Worm (Caenorhabditis elegans) whole organism, L2 larva: ENCODE measurements around the gene C54E10.3.

Experiments
- F13H6.1 ChIP-seq: sonication (generic microtip); optimal IDR thresholded peaks from 2 replicates; lab custom pipeline; 2016; ENCODE audit warnings: missing genetic modification characterization, missing compliant biosample characterization
- R02D3.7 ChIP-seq: fragments of 150-350 bp; optimal IDR thresholded peaks from 2 replicates; lab custom pipeline; 2014; ENCODE audit warnings: missing biosample characterization, missing genetic modification characterization
- Y55F3AM.14 ChIP-seq: fragments of 200-800 bp; sonication (Bioruptor generic); optimal IDR thresholded peaks from 2 replicates; lab custom pipeline; 2018; ENCODE audit warnings: mild to moderate bottlenecking, missing genetic modification characterization, missing compliant biosample characterization
- alr-1 ChIP-seq: fragments of 150-350 bp; optimal IDR thresholded peaks from 2 replicates; lab custom pipeline; 2014; ENCODE audit warnings: missing biosample characterization, missing genetic modification characterization
- aly-2 ChIP-seq: fragments of 150-350 bp; optimal IDR thresholded peaks from 2 replicates; lab custom pipeline; 2014; ENCODE audit warnings: missing biosample characterization, missing genetic modification characterization
- ama-1 ChIP-seq: fragments of 150-350 bp; optimal IDR thresholded peaks from 2 replicates; lab custom pipeline; 2018; ENCODE audit warnings: inconsistent platforms
- blmp-1 ChIP-seq: sonication (generic microtip); optimal IDR thresholded peaks from 2 replicates; lab custom pipeline; 2017; ENCODE audit warnings: missing genetic modification characterization, mild to moderate bottlenecking, missing compliant biosample characterization, antibody characterized with exemption, moderate library complexity; ENCODE audit not compliant: insufficient read depth
- ceh-16 ChIP-seq: fragments of 150-350 bp; optimal IDR thresholded peaks from 2 replicates; lab custom pipeline; 2014; ENCODE audit warnings: missing biosample characterization, missing genetic modification characterization
- ceh-82 ChIP-seq: fragments of 150-350 bp; optimal IDR thresholded peaks from 2 replicates; lab custom pipeline; 2014; ENCODE audit warnings: missing biosample characterization, missing genetic modification characterization
- crh-2 ChIP-seq: sonication (generic microtip); optimal IDR thresholded peaks from 2 replicates; lab custom pipeline; 2017; ENCODE audit warnings: missing biosample characterization, missing genetic modification characterization
- dmd-4 ChIP-seq: sonication (generic microtip); optimal IDR thresholded peaks from 2 replicates; lab custom pipeline; 2017; ENCODE audit warnings: missing biosample characterization, missing genetic modification characterization
- elt-1 ChIP-seq: fragments of 150-350 bp; optimal IDR thresholded peaks from 2 replicates; lab custom pipeline; 2014; ENCODE audit warnings: missing biosample characterization, missing genetic modification characterization
- elt-3 ChIP-seq: sonication (generic microtip); optimal IDR thresholded peaks from 2 replicates; lab custom pipeline; 2017; ENCODE audit warnings: missing biosample characterization, missing genetic modification characterization
- fos-1 ChIP-seq: fragments of 150-350 bp; optimal IDR thresholded peaks from 2 replicates; lab custom pipeline; 2014; ENCODE audit warnings: missing biosample characterization, missing genetic modification characterization
- gmeb-1 ChIP-seq: fragments of 150-350 bp; optimal IDR thresholded peaks from 2 replicates; lab custom pipeline; 2014; ENCODE audit warnings: missing biosample characterization, missing genetic modification characterization
- lin-11 ChIP-seq: fragments of 150-350 bp; sonication (generic microtip); optimal IDR thresholded peaks from 2 replicates; lab custom pipeline; 2014; ENCODE audit warnings: missing biosample characterization, missing genetic modification characterization, inconsistent platforms, mixed read lengths
- lin-13 ChIP-seq: fragments of 150-350 bp; optimal IDR thresholded peaks from 2 replicates; lab custom pipeline; 2014; ENCODE audit warnings: missing biosample characterization, missing genetic modification reagents, missing genetic modification characterization
- lin-39 ChIP-seq: fragments of 150-350 bp; optimal IDR thresholded peaks from 2 replicates; lab custom pipeline; 2014; ENCODE audit warnings: missing biosample characterization, missing genetic modification reagents, missing genetic modification characterization
- lsy-2 ChIP-seq, 2 experiments: fragments of 150-350 bp in 1 of 2; sonication (generic microtip) in 1 of 2; optimal IDR thresholded peaks; 2 replicates each; lab custom pipeline; 2014 to 2017; ENCODE audit warnings: missing biosample characterization in 2 of 2, missing genetic modification characterization in 2 of 2
- mab-5 ChIP-seq: fragments of 150-350 bp; optimal IDR thresholded peaks from 2 replicates; lab custom pipeline; 2014; ENCODE audit warnings: missing biosample characterization, missing genetic modification characterization
- mbf-1 ChIP-seq: sonication (generic microtip); optimal IDR thresholded peaks from 2 replicates; lab custom pipeline; 2017; ENCODE audit warnings: missing biosample characterization, missing genetic modification characterization
- nhr-12 ChIP-seq: fragments of 150-350 bp; optimal IDR thresholded peaks from 2 replicates; lab custom pipeline; 2014; ENCODE audit warnings: missing biosample characterization, missing genetic modification characterization
- nhr-129 ChIP-seq: fragments of 150-350 bp; optimal IDR thresholded peaks from 2 replicates; lab custom pipeline; 2014; ENCODE audit warnings: missing biosample characterization, missing genetic modification characterization
- nhr-21 ChIP-seq: fragments of 150-350 bp; optimal IDR thresholded peaks from 2 replicates; lab custom pipeline; 2014; ENCODE audit warnings: missing biosample characterization, missing genetic modification characterization
- nhr-23 ChIP-seq: fragments of 150-350 bp; optimal IDR thresholded peaks from 2 replicates; lab custom pipeline; 2014; ENCODE audit warnings: missing biosample characterization, missing genetic modification reagents, missing genetic modification characterization
- nhr-6 ChIP-seq: fragments of 150-350 bp; optimal IDR thresholded peaks from 2 replicates; lab custom pipeline; 2014; ENCODE audit warnings: missing biosample characterization, missing genetic modification characterization
- nhr-77 ChIP-seq: fragments of 150-350 bp; optimal IDR thresholded peaks from 2 replicates; lab custom pipeline; 2014; ENCODE audit warnings: missing biosample characterization, missing genetic modification characterization
- peb-1 ChIP-seq: fragments of 150-350 bp; optimal IDR thresholded peaks from 2 replicates; lab custom pipeline; 2014; ENCODE audit warnings: missing biosample characterization, missing genetic modification characterization
- sem-4 ChIP-seq: fragments of 150-350 bp; optimal IDR thresholded peaks from 2 replicates; lab custom pipeline; 2014; ENCODE audit warnings: missing biosample characterization, missing genetic modification reagents, missing genetic modification characterization
- skn-1 ChIP-seq: sonication (generic microtip); optimal IDR thresholded peaks from 2 replicates; lab custom pipeline; 2017; ENCODE audit warnings: missing biosample characterization, missing genetic modification characterization
- sma-3 ChIP-seq: sonication (generic microtip); optimal IDR thresholded peaks from 2 replicates; lab custom pipeline; 2016; ENCODE audit warnings: missing genetic modification reagents, missing genetic modification characterization, missing compliant biosample characterization
- sma-9 ChIP-seq, 2 experiments: fragments of 150-350 bp in 1 of 2; sonication (generic microtip) in 1 of 2; optimal IDR thresholded peaks; 2 replicates each; lab custom pipeline; 2014 to 2016; ENCODE audit warnings: missing genetic modification characterization in 2 of 2, mild to moderate bottlenecking in 1 of 2, missing biosample characterization in 1 of 2, missing compliant biosample characterization in 1 of 2, missing genetic modification reagents in 1 of 2, moderate library complexity in 1 of 2
- unc-39 ChIP-seq: fragments of 150-350 bp; optimal IDR thresholded peaks from 2 replicates; lab custom pipeline; 2014; ENCODE audit warnings: missing biosample characterization, missing genetic modification characterization
- unc-55 ChIP-seq: fragments of 150-350 bp; sonication (generic microtip); optimal IDR thresholded peaks from 3 replicates; lab custom pipeline; 2014; ENCODE audit warnings: missing biosample characterization, missing genetic modification reagents, missing genetic modification characterization
- zag-1 ChIP-seq: fragments of 150-350 bp; optimal IDR thresholded peaks from 2 replicates; lab custom pipeline; 2014; ENCODE audit warnings: missing biosample characterization, missing genetic modification characterization
- ztf-1 ChIP-seq: fragments of 200-800 bp; sonication (Bioruptor generic); conservative IDR thresholded peaks from 2 replicates; pipeline ENCODE4 v1.3.6; 2022; ENCODE audit warnings: missing genetic modification characterization, missing compliant biosample characterization
- ztf-4 ChIP-seq: fragments of 150-350 bp; optimal IDR thresholded peaks from 2 replicates; lab custom pipeline; 2014; ENCODE audit warnings: missing biosample characterization, missing genetic modification characterization

Gene C54E10.3

DNA sequence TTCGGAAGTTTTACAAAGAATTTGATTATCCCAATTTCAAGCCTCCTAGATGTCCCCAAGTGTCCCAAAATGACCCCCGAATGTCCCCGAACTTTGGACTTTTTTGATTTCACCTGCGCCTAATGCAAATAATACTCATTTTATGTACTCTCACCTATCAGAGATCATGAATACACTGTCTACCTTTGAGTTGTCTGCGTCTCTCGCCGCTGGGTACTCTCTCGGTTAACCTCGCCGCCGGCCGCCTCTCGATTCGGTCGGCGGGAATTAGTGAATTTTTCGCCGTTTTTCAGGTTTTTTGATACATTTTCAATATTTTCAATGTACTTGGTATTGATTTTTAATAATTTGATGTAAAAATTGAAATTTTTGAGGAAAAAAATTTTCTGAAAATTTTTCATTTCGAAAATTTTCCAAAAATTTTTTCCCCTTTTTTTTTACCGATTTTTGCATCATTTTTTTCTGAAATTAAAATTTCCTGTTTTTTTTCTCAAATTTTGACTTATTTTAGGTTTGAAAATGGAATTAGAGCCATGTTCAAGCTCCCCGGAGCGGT lies 28.1 kb downstream of the C54E10.3 start, which contains the start of gene nhr-65:
TSS of gene nhr-65 (plus strand) at position 506 of the 556 bp plus-strand sequence.
- TF ChIP-seq lin-11 (tag; lab: Kevin White, UChicago) (no peak), gmeb-1 (tag; lab: Kevin White, UChicago) (peak; percentile 14), nhr-129 (peak; percentile 1), sma-3 (GFP tag; lab: Kevin White, UChicago) (peak; percentile 11), F13H6.1 (peak; percentile 46), mbf-1 (tag; lab: Kevin White, UChicago) (no peak), fos-1 (peak; percentile 52), lin-13 (GFP tag; lab: Kevin White, UChicago) (no peak)

DNA sequence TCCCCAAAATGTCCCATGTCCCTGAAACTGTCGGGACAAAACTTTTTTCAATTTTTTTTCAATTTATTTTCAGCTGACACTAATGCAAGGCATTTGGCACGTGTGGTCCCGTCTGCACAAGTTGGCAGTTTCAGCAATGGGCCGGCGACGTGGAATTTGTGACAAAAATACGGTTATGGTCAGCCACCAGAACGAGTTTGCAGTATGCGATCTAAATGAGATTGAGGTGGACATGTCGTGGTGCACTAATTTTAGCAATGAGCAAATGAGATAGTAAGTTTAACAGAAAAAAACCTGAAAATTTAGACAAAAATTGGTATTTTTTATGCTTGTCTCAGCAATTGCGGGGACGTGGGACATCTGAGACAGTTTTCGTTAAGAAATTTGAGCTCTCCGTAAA lies 31.7 kb downstream of the C54E10.3 start:
- TF ChIP-seq ztf-1 (GFP tag; lab: Robert Waterston, UW) (no peak), lin-39 (tag; lab: Kevin White, UChicago) (no peak), mab-5 (tag; lab: Kevin White, UChicago) (no peak)

DNA sequence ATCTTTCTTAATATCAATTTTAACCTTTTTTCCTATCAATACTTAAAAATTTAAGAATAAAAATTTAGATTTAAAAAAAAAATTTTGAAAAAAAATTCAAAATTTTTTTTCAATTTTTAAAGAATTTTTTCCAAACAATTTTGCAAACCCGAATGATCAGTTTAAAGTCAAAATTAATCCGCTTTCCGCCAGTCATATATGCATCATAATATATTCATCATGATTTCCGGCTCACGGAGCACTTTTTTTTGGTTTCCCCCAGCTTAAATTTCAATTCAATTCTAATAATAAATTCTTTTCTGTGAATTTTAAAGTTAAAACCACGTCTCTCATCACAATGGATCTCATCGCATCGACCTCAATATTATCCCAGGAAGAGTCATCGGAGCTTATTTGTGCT lies 35.7 kb downstream of the C54E10.3 start, which contains the start of gene nhr-230:
TSS of gene nhr-230 (plus strand) at position 301 of the 400 bp plus-strand sequence.
- TF ChIP-seq F13H6.1 = no peak
- TF ChIP-seq Y55F3AM.14 (GFP tag; lab: Kevin White, UChicago) = no peak
- no peak for TF ChIP-seq peb-1 (tag; lab: Kevin White, UChicago)
- TF ChIP-seq lin-13 (GFP tag; lab: Kevin White, UChicago) = no peak
- no peak for TF ChIP-seq zag-1
- TF ChIP-seq fos-1 = no peak
- no peak for TF ChIP-seq elt-3 (tag; lab: Kevin White, UChicago)
- no peak for TF ChIP-seq nhr-6
- no peak for TF ChIP-seq lsy-2 (tag; optimal IDR thresholded peaks at IDR 0.05; lab: Kevin White, UChicago)
- TF ChIP-seq sem-4 (tag; lab: Kevin White, UChicago) = no peak
- no peak for TF ChIP-seq dmd-4 (tag; lab: Kevin White, UChicago)
- no peak for TF ChIP-seq R02D3.7 (tag; lab: Kevin White, UChicago)
- TF ChIP-seq lin-11 (tag; lab: Kevin White, UChicago) = no peak

DNA sequence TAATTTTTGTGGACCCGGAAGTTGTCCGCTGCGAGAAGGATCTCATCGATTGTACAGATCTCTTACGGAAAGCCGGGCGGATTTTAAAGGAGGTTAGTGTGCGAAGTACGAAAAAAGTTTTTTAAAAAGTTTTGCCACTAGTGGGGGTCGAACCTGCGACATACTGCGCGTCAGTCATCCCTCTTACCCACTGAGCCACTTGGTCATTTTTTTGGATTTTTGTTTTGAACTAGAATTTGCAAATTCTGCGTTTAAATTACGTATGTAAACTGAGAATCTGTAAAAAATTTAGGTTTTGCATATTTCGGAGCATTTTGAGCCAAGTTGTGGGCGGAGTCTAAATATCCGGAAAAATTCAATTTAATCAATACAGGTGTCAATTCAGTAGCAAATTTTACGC lies 37.8 kb downstream of the C54E10.3 start:
- TF ChIP-seq unc-55 (GFP tag; lab: Kevin White, UChicago) (no peak), ztf-4 (tag; lab: Kevin White, UChicago) (no peak), nhr-77 (tag; lab: Kevin White, UChicago) (no peak), lin-39 (tag; lab: Kevin White, UChicago) (no peak)

DNA sequence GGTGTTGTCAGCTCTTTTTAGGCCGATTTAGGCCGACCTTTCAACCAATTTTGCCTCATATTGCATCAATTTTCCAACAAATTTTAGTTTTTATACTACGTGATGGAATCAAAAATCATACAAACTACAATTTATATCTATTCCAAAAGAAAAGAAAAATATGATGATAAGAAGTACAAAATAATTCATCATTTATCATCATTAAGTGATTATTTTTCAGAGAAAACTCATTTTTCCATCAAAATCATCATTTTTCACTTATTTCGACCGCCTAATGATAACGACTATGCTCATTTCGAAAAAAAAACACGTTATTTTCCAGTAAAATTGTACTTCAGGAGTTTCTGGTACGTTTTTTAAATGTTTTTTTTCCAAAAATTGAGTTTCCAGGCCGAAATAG lies 44.0 kb downstream of the C54E10.3 start:
- no peak for TF ChIP-seq ama-1 (lab: Kevin White, UChicago)
- no peak for TF ChIP-seq blmp-1 (tag; lab: Kevin White, UChicago)
- TF ChIP-seq lsy-2 (tag; optimal IDR thresholded peaks at IDR 0.05; lab: Kevin White, UChicago) = no peak
- TF ChIP-seq fos-1 = peak; percentile 61
- TF ChIP-seq gmeb-1 (tag; lab: Kevin White, UChicago) = no peak
- TF ChIP-seq dmd-4 (tag; lab: Kevin White, UChicago) = no peak
- no peak for TF ChIP-seq elt-1
- TF ChIP-seq nhr-23 (tag; lab: Kevin White, UChicago) = no peak
- no peak for TF ChIP-seq aly-2 (tag; lab: Kevin White, UChicago)
- TF ChIP-seq alr-1 = no peak
- TF ChIP-seq sma-9 (GFP tag; optimal IDR thresholded peaks at IDR 0.05; lab: Kevin White, UChicago) = no peak
- TF ChIP-seq sma-9 (tag; optimal IDR thresholded peaks at IDR 0.05; lab: Kevin White, UChicago) = no peak
- TF ChIP-seq skn-1 (tag; lab: Kevin White, UChicago) = peak; percentile 79
- TF ChIP-seq elt-3 (tag; lab: Kevin White, UChicago) = no peak

DNA sequence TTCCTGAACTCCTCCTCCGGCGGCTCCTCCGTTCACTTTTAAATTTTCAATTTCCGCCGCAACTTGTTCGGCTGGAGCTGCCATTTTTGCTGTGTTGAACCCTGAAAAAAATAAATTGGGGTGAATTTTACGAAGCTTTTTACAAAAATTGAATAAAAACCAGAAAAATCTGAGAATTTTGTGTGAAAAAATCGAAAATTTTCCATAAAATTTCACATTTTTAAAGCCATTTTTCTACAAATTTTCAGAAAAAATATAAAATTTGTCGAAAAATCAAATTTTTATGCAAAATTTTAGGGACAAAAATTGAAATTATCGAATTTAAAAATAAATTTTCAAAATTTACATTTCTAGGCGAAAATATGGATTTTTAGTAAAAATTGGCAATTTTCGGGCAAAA lies 48.3 kb downstream of the C54E10.3 start, which contains the start of gene wars-1:
TSS of gene wars-1 (minus strand) at position 101 of the 400 bp plus-strand sequence.
- TF ChIP-seq aly-2 (tag; lab: Kevin White, UChicago) (no peak), lin-11 (tag; lab: Kevin White, UChicago) (no peak), ama-1 (lab: Kevin White, UChicago) (no peak), ztf-4 (tag; lab: Kevin White, UChicago) (no peak), crh-2 (tag; lab: Kevin White, UChicago) (no peak), nhr-21 (tag; lab: Kevin White, UChicago) (no peak), ceh-16 (tag; lab: Kevin White, UChicago) (no peak), nhr-77 (tag; lab: Kevin White, UChicago) (no peak), nhr-12 (tag; lab: Kevin White, UChicago) (no peak), Y55F3AM.14 (GFP tag; lab: Kevin White, UChicago) (no peak), peb-1 (tag; lab: Kevin White, UChicago) (no peak), unc-39 (no peak), F13H6.1 (no peak), ceh-82 (tag; lab: Kevin White, UChicago) (no peak), mbf-1 (tag; lab: Kevin White, UChicago) (no peak), fos-1 (no peak), gmeb-1 (tag; lab: Kevin White, UChicago) (no peak), alr-1 (no peak), nhr-6 (no peak), dmd-4 (tag; lab: Kevin White, UChicago) (no peak)
